Fruit fly (Drosophila melanogaster): ENCODE measurements around the gene CG15468.
A peak's percentile ranks its signal among the peaks of the same experiment; 100 is the strongest.

The CG15468 gene

DNA sequence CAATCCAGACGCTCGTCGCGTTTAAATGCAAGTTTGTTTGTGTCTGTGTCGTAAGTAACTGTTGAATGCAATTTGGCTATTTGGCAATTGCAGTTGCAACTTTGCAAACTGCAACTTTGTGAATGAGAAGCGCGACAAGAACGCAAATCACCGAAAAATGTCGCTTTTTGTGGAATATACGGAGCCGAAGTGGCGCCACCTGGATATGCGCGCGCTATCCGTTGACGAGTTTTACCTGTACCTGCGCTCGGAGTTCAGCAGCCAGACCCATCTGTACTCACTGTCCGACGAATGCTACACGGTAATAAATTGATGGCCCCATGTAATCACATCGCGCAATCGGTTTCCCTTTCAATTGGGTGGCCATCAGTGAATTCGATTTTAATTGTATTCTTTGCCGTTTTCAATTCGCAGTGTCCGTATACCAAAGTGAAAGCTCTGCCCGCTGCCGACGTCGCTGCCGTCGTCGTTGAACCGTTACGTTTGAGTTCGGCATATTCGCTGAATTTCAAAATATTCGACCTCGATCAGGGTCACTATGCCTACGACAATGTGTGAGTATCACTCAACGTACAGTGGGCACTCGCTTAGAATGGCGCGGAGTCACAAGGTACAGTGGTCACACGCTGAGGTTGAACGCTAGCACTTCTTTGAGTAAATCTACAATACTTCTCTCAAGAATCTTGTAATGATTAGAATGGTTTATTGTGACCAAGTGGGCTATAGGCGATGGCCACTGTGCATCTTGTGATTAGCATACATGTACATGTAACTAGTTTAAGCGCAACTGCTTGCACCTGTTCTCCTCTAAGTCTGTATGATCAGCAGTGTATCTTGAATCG lies 41.7 kb downstream of the CG15468 start (continued):
- peak; percentile 85 for TF ChIP-seq Optix (GFP tag; IDR thresholded peaks at IDR 0.05)
- TF ChIP-seq MESR4 (GFP tag; optimal IDR thresholded peaks at IDR 0.05): no peak
- peak; percentile 71; the same call in 1 of the 2 replicates for TF ChIP-seq Taf1 (GFP tag; IDR thresholded peaks at IDR 0.05)
- TF ChIP-seq sisA (GFP tag; IDR thresholded peaks at IDR 0.05): peak; percentile 91
- TF ChIP-seq Poxn (GFP tag; IDR thresholded peaks at IDR 0.05): peak; percentile 55; the same call in 1 of the 2 replicates
- TF ChIP-seq CG31441 (GFP tag; IDR thresholded peaks at IDR 0.05): peak; percentile 76
- peak; percentile 49 for TF ChIP-seq odd (GFP tag; optimal IDR thresholded peaks at IDR 0.05)
- TF ChIP-seq p53 (GFP tag; optimal IDR thresholded peaks at IDR 0.05): peak; percentile 49
- TF ChIP-seq aop (GFP tag; IDR thresholded peaks at IDR 0.05): peak; percentile 49; the same call in 1 of the 2 replicates
- peak; percentile 86 for TF ChIP-seq CG17359 (tag; optimal IDR thresholded peaks at IDR 0.05)
- peak; percentile 27 for TF ChIP-seq nerfin-1 (tag; optimal IDR thresholded peaks at IDR 0.05)
- peak; percentile 58 for TF ChIP-seq CG8388 (GFP tag; optimal IDR thresholded peaks at IDR 0.05)
- peak; percentile 83 for TF ChIP-seq Fer3 (tag; optimal IDR thresholded peaks at IDR 0.05)
- TF ChIP-seq Blimp-1 (GFP tag; optimal IDR thresholded peaks at IDR 0.05): peak; percentile 76
- TF ChIP-seq CG16815 (GFP tag; optimal IDR thresholded peaks at IDR 0.05): peak; percentile 69
- no peak for TF ChIP-seq nau (GFP tag; optimal IDR thresholded peaks at IDR 0.05)
- no peak for TF ChIP-seq D (optimal IDR thresholded peaks at IDR 0.05)
- peak; percentile 56 for TF ChIP-seq D (GFP tag; optimal IDR thresholded peaks at IDR 0.05)
- peak; percentile 83 for TF ChIP-seq bcd (GFP tag; optimal IDR thresholded peaks at IDR 0.05)
- TF ChIP-seq h (optimal IDR thresholded peaks at IDR 0.05): no peak
- no peak for TF ChIP-seq ac (GFP tag; optimal IDR thresholded peaks at IDR 0.05)
- peak; percentile 61 for TF ChIP-seq CrebB (tag; optimal IDR thresholded peaks at IDR 0.05)
- peak; percentile 77 for TF ChIP-seq Dip3 (GFP tag; optimal IDR thresholded peaks at IDR 0.05)
- TF ChIP-seq CG2120 (GFP tag; optimal IDR thresholded peaks at IDR 0.05): peak; percentile 88
- peak; percentile 52 for TF ChIP-seq D19A (tag; optimal IDR thresholded peaks at IDR 0.05)
- peak; percentile 84 for TF ChIP-seq CG2678 (tag; optimal IDR thresholded peaks at IDR 0.05)
- TF ChIP-seq tio (GFP tag; optimal IDR thresholded peaks at IDR 0.05): no peak
- TF ChIP-seq bigmax (GFP tag; optimal IDR thresholded peaks at IDR 0.05): no peak
- peak; percentile 92 for TF ChIP-seq ind (GFP tag; optimal IDR thresholded peaks at IDR 0.05)
- peak; percentile 73 for TF ChIP-seq CG17361 (GFP tag; IDR thresholded peaks at IDR 0.05)
- TF ChIP-seq lov (optimal IDR thresholded peaks at IDR 0.05): no peak
- TF ChIP-seq lov (GFP tag; IDR thresholded peaks at IDR 0.05): peak; percentile 73; the same call in 1 of the 3 replicates
- TF ChIP-seq fd64A (GFP tag; optimal IDR thresholded peaks at IDR 0.05): peak; percentile 38
- peak; percentile 79 for TF ChIP-seq CG10959 (GFP tag; IDR thresholded peaks at IDR 0.05)
- TF ChIP-seq cas (GFP tag; IDR thresholded peaks at IDR 0.05): peak; percentile 52; the same call in 1 of the 2 replicates
- peak; percentile 86 for TF ChIP-seq pnt (GFP tag; optimal IDR thresholded peaks at IDR 0.05)
- peak; percentile 72 for TF ChIP-seq CG8924 (tag; optimal IDR thresholded peaks at IDR 0.05)
- TF ChIP-seq Bgb (GFP tag; IDR thresholded peaks at IDR 0.05; ENCODE audit: partially characterized antibody): 0 out of 2 replicates have a peak, but pooled peaks have one; percentile 5
- no peak for TF ChIP-seq hkb (optimal IDR thresholded peaks at IDR 0.05)
- peak; percentile 86 for TF ChIP-seq hkb (GFP tag; IDR thresholded peaks at IDR 0.05)
- no peak for TF ChIP-seq Hr39 (optimal IDR thresholded peaks at IDR 0.05)
- TF ChIP-seq CG13624 (GFP tag; optimal IDR thresholded peaks at IDR 0.05): peak; percentile 76
- TF ChIP-seq Sry-β (GFP tag; optimal IDR thresholded peaks at IDR 0.05): no peak
- peak; percentile 43 for TF ChIP-seq CG11723 (GFP tag; optimal IDR thresholded peaks at IDR 0.05)
- TF ChIP-seq Hr78 (GFP tag; optimal IDR thresholded peaks at IDR 0.05): peak in 1 of 2 experiments; percentile 66
- no peak for TF ChIP-seq crp (GFP tag; optimal IDR thresholded peaks at IDR 0.05)
- TF ChIP-seq NC2α (GFP tag; optimal IDR thresholded peaks at IDR 0.05): peak; percentile 25
- no peak for TF ChIP-seq CG8359 (GFP tag; optimal IDR thresholded peaks at IDR 0.05; ENCODE audit: borderline replicate concordance)
- no peak for TF ChIP-seq pros (GFP tag; optimal IDR thresholded peaks at IDR 0.05)

Measured in whole organism, embryonic.